Fruit fly (Drosophila melanogaster) whole organism, embryonic: ENCODE data around the gene CG43407.

Source experiments
- Ada2b ChIP-seq: fragments of 200-800 bp; sonication (Bioruptor generic); IDR thresholded peaks from 2 replicates; pipeline ENCODE4 v1.3.6; 2022; ENCODE audit warnings: missing biosample characterization, missing genetic modification characterization
- CG11247 ChIP-seq: fragments of 200-800 bp; sonication (Bioruptor generic); IDR thresholded peaks from 2 replicates; pipeline ENCODE4 v1.3.6; 2022; ENCODE audit warnings: missing biosample characterization, missing genetic modification characterization
- CG13775 ChIP-seq: fragments of 200-800 bp; sonication (Bioruptor generic); optimal IDR thresholded peaks from 3 replicates; lab custom pipeline; 2017; ENCODE audit warnings: missing biosample characterization, mild to moderate bottlenecking, missing genetic modification characterization
- CG14965 ChIP-seq: fragments of 200-800 bp; sonication (Bioruptor generic); optimal IDR thresholded peaks from 2 replicates; lab custom pipeline; 2016; ENCODE audit warnings: missing biosample characterization, missing genetic modification characterization, borderline replicate concordance
- CG17361 ChIP-seq: fragments of 200-800 bp; sonication (Bioruptor generic); IDR thresholded peaks from 3 replicates; pipeline ENCODE4 v1.3.6; 2022; ENCODE audit warnings: missing biosample characterization, missing genetic modification characterization
- CG17568 ChIP-seq: fragments of 200-800 bp; sonication (Bioruptor generic); optimal IDR thresholded peaks from 2 replicates; lab custom pipeline; 2018; ENCODE audit warnings: missing biosample characterization, mild to moderate bottlenecking, missing genetic modification characterization, moderate library complexity
- CG1792 ChIP-seq: fragments of 200-800 bp; sonication (Bioruptor generic); optimal IDR thresholded peaks from 2 replicates; lab custom pipeline; 2016; ENCODE audit warnings: missing biosample characterization, missing genetic modification characterization
- CG18476 ChIP-seq: fragments of 200-800 bp; sonication (Bioruptor generic); optimal IDR thresholded peaks from 2 replicates; lab custom pipeline; 2016; ENCODE audit warnings: missing biosample characterization, mild to moderate bottlenecking, missing genetic modification characterization
- CG18619 ChIP-seq: fragments of 200-800 bp; sonication (Bioruptor generic); optimal IDR thresholded peaks from 3 replicates; lab custom pipeline; 2017; ENCODE audit warnings: missing biosample characterization, mild to moderate bottlenecking, missing genetic modification characterization
- CG2889 ChIP-seq: fragments of 200-800 bp; sonication (Bioruptor generic); IDR thresholded peaks from 3 replicates; pipeline ENCODE4 v1.3.6; 2022; ENCODE audit warnings: missing biosample characterization, missing genetic modification characterization
- CG32532 ChIP-seq: fragments of 200-800 bp; sonication (Bioruptor generic); IDR thresholded peaks from 2 replicates; pipeline ENCODE4 v1.3.6; 2022; ENCODE audit warnings: missing biosample characterization, missing genetic modification characterization
- CG3995 ChIP-seq: fragments of 200-800 bp; sonication (Bioruptor generic); optimal IDR thresholded peaks from 3 replicates; lab custom pipeline; 2016; ENCODE audit warnings: missing biosample characterization, missing genetic modification characterization
- CG4424 ChIP-seq: fragments of 200-800 bp; sonication (Bioruptor generic); optimal IDR thresholded peaks from 3 replicates; lab custom pipeline; 2016; ENCODE audit warnings: missing biosample characterization, missing genetic modification characterization
- CG4617 ChIP-seq: fragments of 200-800 bp; sonication (Bioruptor generic); optimal IDR thresholded peaks from 3 replicates; lab custom pipeline; 2016; ENCODE audit warnings: missing biosample characterization, missing genetic modification characterization, borderline replicate concordance
- CG5180 ChIP-seq: fragments of 200-800 bp; sonication (Bioruptor generic); optimal IDR thresholded peaks from 3 replicates; lab custom pipeline; 2017; ENCODE audit warnings: missing biosample characterization, missing genetic modification characterization, mild to moderate bottlenecking, moderate library complexity, missing genetic modification reagents
- CG6765 ChIP-seq: fragments of 200-800 bp; sonication (Bioruptor generic); optimal IDR thresholded peaks from 3 replicates; lab custom pipeline; 2017; ENCODE audit warnings: missing biosample characterization, mild to moderate bottlenecking, missing genetic modification characterization
- CG8924 ChIP-seq: fragments of 200-800 bp; optimal IDR thresholded peaks from 3 replicates; lab custom pipeline; 2019; ENCODE audit warnings: missing biosample characterization, mild to moderate bottlenecking, missing genetic modification characterization, moderate library complexity
- CG9609 ChIP-seq: fragments of 200-800 bp; sonication (Bioruptor generic); optimal IDR thresholded peaks from 3 replicates; lab custom pipeline; 2016; ENCODE audit warnings: missing biosample characterization, missing genetic modification characterization
- Dfd ChIP-seq, 2 experiments: fragments of >200 bp; optimal IDR thresholded peaks; 2 replicates each; lab custom pipeline; 2017; ENCODE audit warnings: missing biosample characterization in 2 of 2, missing genetic modification characterization in 2 of 2
- ERR ChIP-seq: fragments of 200-800 bp; sonication (Bioruptor generic); optimal IDR thresholded peaks from 2 replicates; lab custom pipeline; 2016; ENCODE audit warnings: missing biosample characterization, missing genetic modification characterization
- Eip74EF ChIP-seq, 2 experiments: fragments of 200-800 bp in 1 of 2; fragments of >200 bp in 1 of 2; sonication (Bioruptor generic) in 1 of 2; optimal IDR thresholded peaks; 2 replicates each; lab custom pipeline; 2017 to 2019; ENCODE audit warnings: missing biosample characterization in 2 of 2, missing genetic modification characterization in 2 of 2, mild to moderate bottlenecking in 1 of 2, moderate library complexity in 1 of 2
- Elba2 ChIP-seq: fragments of 200-800 bp; sonication (Bioruptor generic); optimal IDR thresholded peaks from 3 replicates; lab custom pipeline; 2016; ENCODE audit warnings: missing biosample characterization, missing genetic modification characterization
- Ets97D ChIP-seq: fragments of 200-800 bp; sonication (Bioruptor generic); optimal IDR thresholded peaks from 3 replicates; lab custom pipeline; 2016; ENCODE audit warnings: missing biosample characterization, missing genetic modification characterization
- Fer1 ChIP-seq: fragments of 200-800 bp; sonication (Bioruptor generic); optimal IDR thresholded peaks from 2 replicates; lab custom pipeline; 2017; ENCODE audit warnings: missing biosample characterization, mild to moderate bottlenecking, missing genetic modification characterization
- GATAe ChIP-seq: fragments of 200-800 bp; sonication (Bioruptor generic); conservative IDR thresholded peaks from 2 replicates; pipeline ENCODE4 v1.3.6; 2022; ENCODE audit warnings: missing biosample characterization, missing genetic modification characterization
- Lhr ChIP-seq: fragments of 200-800 bp; sonication (Bioruptor generic); optimal IDR thresholded peaks from 3 replicates; lab custom pipeline; 2017; ENCODE audit warnings: mild to moderate bottlenecking, missing biosample characterization, missing genetic modification reagents, missing genetic modification characterization
- NC2α ChIP-seq: fragments of 200-800 bp; sonication (Bioruptor generic); optimal IDR thresholded peaks from 2 replicates; lab custom pipeline; 2016; ENCODE audit warnings: missing biosample characterization, missing genetic modification characterization
- Nf-YA ChIP-seq: fragments of 200-800 bp; sonication (Bioruptor generic); IDR thresholded peaks from 2 replicates; pipeline ENCODE4 v1.3.6; 2022; ENCODE audit warnings: missing biosample characterization, missing genetic modification characterization
- Six4 ChIP-seq: fragments of 200-800 bp; sonication (Bioruptor generic); optimal IDR thresholded peaks from 2 replicates; lab custom pipeline; 2016; ENCODE audit warnings: missing biosample characterization, missing genetic modification characterization
- Tbp ChIP-seq: fragments of >200 bp; optimal IDR thresholded peaks from 2 replicates; lab custom pipeline; 2018; ENCODE audit warnings: missing biosample characterization, missing genetic modification characterization
- Usf ChIP-seq: fragments of 200-800 bp; sonication (Bioruptor generic); optimal IDR thresholded peaks from 2 replicates; lab custom pipeline; 2017; ENCODE audit warnings: missing genotype, missing biosample characterization, missing genetic modification characterization
- ap ChIP-seq: fragments of 200-800 bp; sonication (Bioruptor generic); IDR thresholded peaks from 2 replicates; pipeline ENCODE4 v1.3.6; 2022; ENCODE audit warnings: missing biosample characterization, missing genetic modification characterization
- bbx ChIP-seq: fragments of 200-800 bp; sonication (Bioruptor generic); IDR thresholded peaks from 2 replicates; pipeline ENCODE4 v1.3.6; 2022; ENCODE audit warnings: missing biosample characterization, missing genetic modification characterization; ENCODE audit not compliant: partially characterized antibody
- danr ChIP-seq: fragments of 200-800 bp; sonication (Bioruptor generic); IDR thresholded peaks from 2 replicates; pipeline ENCODE4 v1.3.6; 2022; ENCODE audit warnings: missing biosample characterization, missing genetic modification characterization
- ems ChIP-seq: fragments of 200-800 bp; sonication (Bioruptor generic); optimal IDR thresholded peaks from 3 replicates; lab custom pipeline; 2016; ENCODE audit warnings: missing biosample characterization, missing genetic modification characterization
- en ChIP-seq: fragments of 200-800 bp; sonication (Bioruptor generic); optimal IDR thresholded peaks from 2 replicates; lab custom pipeline; 2016; ENCODE audit warnings: missing biosample characterization, missing genetic modification characterization
- eve ChIP-seq, 2 experiments: fragments of >200 bp; optimal IDR thresholded peaks; 2 replicates each; lab custom pipeline; 2017; ENCODE audit warnings: missing biosample characterization in 2 of 2, missing genetic modification characterization in 2 of 2
- ewg ChIP-seq: fragments of 200-800 bp; sonication (Bioruptor generic); optimal IDR thresholded peaks from 3 replicates; lab custom pipeline; 2017; ENCODE audit warnings: mild to moderate bottlenecking, missing biosample characterization, missing genetic modification reagents, missing genetic modification characterization
- fu2 ChIP-seq: fragments of 200-800 bp; sonication (Bioruptor generic); optimal IDR thresholded peaks from 2 replicates; lab custom pipeline; 2016; ENCODE audit warnings: missing biosample characterization, missing genetic modification characterization
- gcm ChIP-seq: fragments of 200-800 bp; sonication (Bioruptor generic); optimal IDR thresholded peaks from 2 replicates; lab custom pipeline; 2019; ENCODE audit warnings: missing biosample characterization, mild to moderate bottlenecking, missing genetic modification characterization, moderate library complexity
- grn ChIP-seq: fragments of 200-800 bp; sonication (Bioruptor generic); optimal IDR thresholded peaks from 3 replicates; lab custom pipeline; 2017; ENCODE audit warnings: missing biosample characterization, missing genetic modification characterization
- jing ChIP-seq: fragments of 200-800 bp; sonication (Bioruptor generic); optimal IDR thresholded peaks from 2 replicates; lab custom pipeline; 2018; ENCODE audit warnings: missing biosample characterization, mild to moderate bottlenecking, missing genetic modification characterization
- lbe ChIP-seq: fragments of 200-800 bp; sonication (Bioruptor generic); optimal IDR thresholded peaks from 2 replicates; lab custom pipeline; 2016; ENCODE audit warnings: missing biosample characterization, mild to moderate bottlenecking, missing genetic modification characterization
- lmd ChIP-seq: fragments of 200-800 bp; sonication (Bioruptor generic); IDR thresholded peaks from 2 replicates; pipeline ENCODE4 v1.3.6; 2022; ENCODE audit warnings: missing biosample characterization, missing genetic modification characterization
- nau ChIP-seq: fragments of 200-800 bp; sonication (Bioruptor generic); optimal IDR thresholded peaks from 3 replicates; lab custom pipeline; 2017; ENCODE audit warnings: missing biosample characterization, mild to moderate bottlenecking, missing genetic modification characterization, missing genetic modification reagents
- sc ChIP-seq, 3 experiments: fragments of >200 bp in 2 of 3; fragments of 200-800 bp in 1 of 3; sonication (Bioruptor generic) in 1 of 3; optimal IDR thresholded peaks; 2 replicates in 2 of 3; 3 replicates in 1 of 3; lab custom pipeline; 2017; ENCODE audit warnings: mild to moderate bottlenecking in 1 of 3, missing biosample characterization in 1 of 3, missing genetic modification characterization in 1 of 3, missing genetic modification reagents in 1 of 3
- sim ChIP-seq: fragments of 200-800 bp; sonication (Bioruptor generic); IDR thresholded peaks from 2 replicates; pipeline ENCODE4 v1.3.6; 2022; ENCODE audit warnings: missing biosample characterization, missing genetic modification characterization
- sr ChIP-seq: fragments of 200-800 bp; sonication (Bioruptor generic); IDR thresholded peaks from 3 replicates; pipeline ENCODE4 v1.3.6; 2022; ENCODE audit warnings: missing biosample characterization, missing genetic modification characterization
- trh ChIP-seq: fragments of 200-800 bp; sonication (Bioruptor generic); optimal IDR thresholded peaks from 2 replicates; lab custom pipeline; 2016; ENCODE audit warnings: missing biosample characterization, missing genetic modification characterization
- yki ChIP-seq: fragments of >200 bp; optimal IDR thresholded peaks from 3 replicates; lab custom pipeline; 2018
- z ChIP-seq: fragments of 200-800 bp; sonication (Bioruptor generic); IDR thresholded peaks from 3 replicates; pipeline ENCODE4 v1.3.6; 2022; ENCODE audit warnings: missing biosample characterization, missing genetic modification characterization

The CG43407 gene

dm6 chr3L:19042501-19042900 lies 10.7 kb downstream of the CG43407 start:
- TF ChIP-seq CG3995 (GFP tag; lab: Kevin White, UChicago): no peak
- TF ChIP-seq gcm (GFP tag; lab: Kevin White, UChicago): peak; percentile 91
- peak; percentile 66; the same call in 1 of the 2 replicates for TF ChIP-seq sim (GFP tag; lab: Robert Waterston, UW)
- peak; percentile 60 for TF ChIP-seq CG18619 (GFP tag; lab: Kevin White, UChicago)
- TF ChIP-seq jing (GFP tag; lab: Kevin White, UChicago): peak; percentile 49
- TF ChIP-seq CG6765 (GFP tag; lab: Kevin White, UChicago): no peak
- no peak for TF ChIP-seq yki (lab: Kevin White, UChicago)
- peak; percentile 94 for TF ChIP-seq CG8924 (tag; lab: Kevin White, UChicago)
- TF ChIP-seq lbe (GFP tag; lab: Kevin White, UChicago): peak; percentile 71
- TF ChIP-seq ems: peak; percentile 2
- TF ChIP-seq Six4 (GFP tag; lab: Kevin White, UChicago): peak; percentile 75
- TF ChIP-seq CG4617 (GFP tag; lab: Kevin White, UChicago): peak; percentile 22
- no peak for TF ChIP-seq en
- no peak for TF ChIP-seq NC2α (GFP tag; lab: Kevin White, UChicago)
- no peak for TF ChIP-seq CG11247 (GFP tag; lab: Robert Waterston, UW)
- peak; percentile 70 for TF ChIP-seq Usf (GFP tag; lab: Kevin White, UChicago)
- peak; percentile 59 for TF ChIP-seq trh (GFP tag; lab: Kevin White, UChicago)
- TF ChIP-seq nau (GFP tag; lab: Kevin White, UChicago): peak; percentile 71
- no peak for TF ChIP-seq Dfd (GFP tag; optimal IDR thresholded peaks at IDR 0.05; lab: Kevin White, UChicago)
- no peak for TF ChIP-seq sc (optimal IDR thresholded peaks at IDR 0.05; lab: Kevin White, UChicago)
- peak; percentile 83 for TF ChIP-seq sc (GFP tag; optimal IDR thresholded peaks at IDR 0.05; lab: Kevin White, UChicago)
- no peak for TF ChIP-seq grn
- TF ChIP-seq ewg (GFP tag; lab: Kevin White, UChicago): peak; percentile 73
- no peak for TF ChIP-seq z (GFP tag; lab: Robert Waterston, UW)
- TF ChIP-seq Eip74EF (GFP tag; optimal IDR thresholded peaks at IDR 0.05; lab: Kevin White, UChicago): peak in 1 of 2 experiments; percentile 86
- peak; percentile 50; the same call in 1 of the 3 replicates for TF ChIP-seq CG2889 (GFP tag; lab: Robert Waterston, UW)
- TF ChIP-seq ap (GFP tag; lab: Robert Waterston, UW): peak; percentile 59
- no peak; the same call in 1 of the 2 replicates for TF ChIP-seq CG32532 (GFP tag; lab: Robert Waterston, UW)
- peak; percentile 24 for TF ChIP-seq Ets97D (GFP tag; lab: Kevin White, UChicago)
- peak; percentile 77 for TF ChIP-seq lmd (GFP tag; lab: Robert Waterston, UW)
- TF ChIP-seq danr (GFP tag; lab: Robert Waterston, UW): peak; percentile 40; the same call in 1 of the 2 replicates
- TF ChIP-seq GATAe (GFP tag; lab: Robert Waterston, UW): no peak
- TF ChIP-seq Elba2 (GFP tag; lab: Kevin White, UChicago): peak; percentile 36
- TF ChIP-seq eve (GFP tag; optimal IDR thresholded peaks at IDR 0.05; lab: Kevin White, UChicago): peak; percentile 6 to 94
- TF ChIP-seq CG1792: no peak
- TF ChIP-seq CG5180 (GFP tag; lab: Kevin White, UChicago): peak; percentile 25
- TF ChIP-seq Nf-YA (GFP tag; lab: Robert Waterston, UW): 0 out of 2 replicates have a peak, but pooled peaks have one; percentile 34
- no peak for TF ChIP-seq CG9609 (GFP tag; lab: Kevin White, UChicago)
- TF ChIP-seq ERR (GFP tag; lab: Kevin White, UChicago): no peak
- TF ChIP-seq CG13775: peak; percentile 86
- TF ChIP-seq Ada2b (GFP tag; lab: Robert Waterston, UW): peak; percentile 31
- TF ChIP-seq CG17361 (GFP tag; lab: Robert Waterston, UW): peak; percentile 95
- no peak for TF ChIP-seq bbx (GFP tag; lab: Robert Waterston, UW)
- TF ChIP-seq Lhr (GFP tag; lab: Kevin White, UChicago): peak; percentile 72
- no peak for TF ChIP-seq fu2
- no peak for TF ChIP-seq sr (GFP tag; lab: Robert Waterston, UW)
- TF ChIP-seq CG14965: no peak
- no peak for TF ChIP-seq Tbp
- peak; percentile 51 for TF ChIP-seq Fer1
- TF ChIP-seq CG18476 (GFP tag; lab: Kevin White, UChicago): peak; percentile 69
- TF ChIP-seq CG17568: peak; percentile 64
- peak; percentile 84 for TF ChIP-seq CG4424 (GFP tag; lab: Kevin White, UChicago)
